Worm (Caenorhabditis elegans): ENCODE results near the gene srx-86.

DNA sequence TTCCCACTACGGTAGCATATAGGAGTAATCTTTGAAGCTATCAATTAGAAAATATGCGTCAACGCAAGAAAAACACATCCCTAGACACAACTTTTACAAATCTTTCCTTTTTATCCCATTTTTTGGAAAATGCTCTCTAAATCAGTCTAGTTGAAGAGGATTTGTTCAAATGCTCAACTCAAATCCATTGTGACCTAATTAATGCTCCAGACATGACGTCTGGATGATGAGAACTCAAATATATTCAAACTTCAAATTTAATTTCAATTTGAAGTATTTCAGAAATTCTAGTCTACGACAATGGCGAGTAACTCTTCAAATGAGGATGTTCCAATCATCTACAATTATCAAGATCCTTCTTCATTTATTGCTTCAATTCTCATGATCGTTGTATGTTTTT, 10.4 kb upstream of the srx-86 start, which contains the start of gene srx-85:
- TF ChIP-seq ama-1 (optimal IDR thresholded peaks at IDR 0.05) (no peak), ceh-13 (GFP tag; optimal IDR thresholded peaks at IDR 0.05) (no peak), flt-1 (GFP tag; IDR thresholded peaks at IDR 0.05) (no peak), scrt-1 (GFP tag; IDR thresholded peaks at IDR 0.05) (no peak), aly-1 (tag; optimal IDR thresholded peaks at IDR 0.05) (no peak), B0310.2 (tag; optimal IDR thresholded peaks at IDR 0.05) (no peak), tbx-37 (GFP tag; conservative IDR thresholded peaks at IDR 0.05) (no peak), sea-1 (GFP tag; conservative IDR thresholded peaks at IDR 0.05) (no peak)
